Worm (Caenorhabditis elegans) whole organism, L1 larva: ENCODE results near the gene Y32G9A.12.

Experiments
- C04F5.9 ChIP-seq: sonication (generic microtip); optimal IDR thresholded peaks from 2 replicates; lab custom pipeline; 2016; ENCODE audit warnings: missing genetic modification characterization, missing compliant biosample characterization
- C16A3.4 ChIP-seq: fragments of 150-350 bp; optimal IDR thresholded peaks from 2 replicates; lab custom pipeline; 2014; ENCODE audit warnings: missing biosample characterization, missing genetic modification characterization
- C34B4.2 ChIP-seq: sonication (generic microtip); optimal IDR thresholded peaks from 2 replicates; lab custom pipeline; 2017; ENCODE audit warnings: mild to moderate bottlenecking, missing genetic modification characterization, missing compliant biosample characterization
- F16B12.6 ChIP-seq: fragments of 150-350 bp; optimal IDR thresholded peaks from 2 replicates; lab custom pipeline; 2014; ENCODE audit warnings: missing biosample characterization, missing genetic modification characterization
- Y116A8C.19 ChIP-seq: sonication (generic microtip); optimal IDR thresholded peaks from 2 replicates; lab custom pipeline; 2016; ENCODE audit warnings: missing compliant biosample characterization, missing genetic modification characterization, borderline replicate concordance
- aha-1 ChIP-seq: fragments of 150-350 bp; optimal IDR thresholded peaks from 2 replicates; lab custom pipeline; 2014; ENCODE audit warnings: missing biosample characterization, missing genetic modification characterization
- ama-1 ChIP-seq: fragments of 150-350 bp; optimal IDR thresholded peaks from 2 replicates; lab custom pipeline; 2014
- blmp-1 ChIP-seq: fragments of 150-350 bp; optimal IDR thresholded peaks from 2 replicates; lab custom pipeline; 2014; ENCODE audit warnings: missing biosample characterization, missing genetic modification characterization
- ceh-63 ChIP-seq: fragments of 200-800 bp; sonication (Bioruptor generic); optimal IDR thresholded peaks from 2 replicates; lab custom pipeline; 2018; ENCODE audit warnings: mild to moderate bottlenecking, missing genetic modification characterization, missing compliant biosample characterization
- ceh-82 ChIP-seq, 3 experiments: fragments of 150-350 bp in 1 of 3; sonication (generic microtip) in 2 of 3; optimal IDR thresholded peaks; 2 replicates each; lab custom pipeline; 2014 to 2017; ENCODE audit warnings: missing biosample characterization in 3 of 3, missing genetic modification characterization in 3 of 3
- ceh-88 ChIP-seq: fragments of 200-800 bp; sonication (Bioruptor generic); IDR thresholded peaks from 2 replicates; pipeline ENCODE4 v1.3.6; 2022; ENCODE audit warnings: missing genetic modification characterization, missing compliant biosample characterization
- dpl-1 ChIP-seq, 3 experiments: fragments of 150-350 bp in 2 of 3; sonication (generic microtip) in 1 of 3; optimal IDR thresholded peaks; 2 replicates each; lab custom pipeline; 2014 to 2017; ENCODE audit warnings: missing biosample characterization in 3 of 3, missing genetic modification characterization in 3 of 3, missing genetic modification reagents in 3 of 3
- egl-13 ChIP-seq: sonication (generic microtip); optimal IDR thresholded peaks from 2 replicates; lab custom pipeline; 2016; ENCODE audit warnings: missing genotype, missing genetic modification reagents, missing genetic modification characterization, missing compliant biosample characterization
- ets-5 ChIP-seq: fragments of 200-800 bp; sonication (Bioruptor generic); IDR thresholded peaks from 2 replicates; pipeline ENCODE4 v1.3.6; 2022; ENCODE audit warnings: missing genetic modification characterization, missing compliant biosample characterization
- fos-1 ChIP-seq: fragments of 150-350 bp; optimal IDR thresholded peaks from 2 replicates; lab custom pipeline; 2014; ENCODE audit warnings: missing biosample characterization, missing genetic modification characterization
- hlh-17 ChIP-seq: fragments of 200-800 bp; sonication (Bioruptor generic); optimal IDR thresholded peaks from 2 replicates; lab custom pipeline; 2018; ENCODE audit warnings: missing genetic modification characterization, mild to moderate bottlenecking, missing compliant biosample characterization, moderate library complexity, borderline replicate concordance
- jun-1 ChIP-seq: fragments of 150-350 bp; optimal IDR thresholded peaks from 2 replicates; lab custom pipeline; 2014; ENCODE audit warnings: missing biosample characterization, missing genetic modification reagents, missing genetic modification characterization
- lin-14 ChIP-seq: fragments of 200-800 bp; sonication (Bioruptor generic); optimal IDR thresholded peaks from 2 replicates; lab custom pipeline; 2018; ENCODE audit warnings: mild to moderate bottlenecking, missing genetic modification characterization, moderate library complexity, missing compliant biosample characterization
- lsy-2 ChIP-seq, 2 experiments: fragments of 150-350 bp; optimal IDR thresholded peaks; 2 replicates each; lab custom pipeline; 2014; ENCODE audit warnings: missing biosample characterization in 2 of 2, missing genetic modification characterization in 2 of 2
- mep-1 ChIP-seq: fragments of 150-350 bp; optimal IDR thresholded peaks from 2 replicates; lab custom pipeline; 2014; ENCODE audit warnings: missing biosample characterization, missing genetic modification characterization
- nhr-12 ChIP-seq: sonication (generic microtip); optimal IDR thresholded peaks from 2 replicates; lab custom pipeline; 2017; ENCODE audit warnings: missing biosample characterization, missing genetic modification characterization
- nhr-20 ChIP-seq: sonication (generic microtip); optimal IDR thresholded peaks from 2 replicates; lab custom pipeline; 2016; ENCODE audit warnings: mild to moderate bottlenecking, missing genetic modification characterization, missing compliant biosample characterization
- nhr-237 ChIP-seq: fragments of 150-350 bp; optimal IDR thresholded peaks from 2 replicates; lab custom pipeline; 2014; ENCODE audit warnings: missing biosample characterization, missing genetic modification characterization
- nhr-76 ChIP-seq: sonication (generic microtip); optimal IDR thresholded peaks from 2 replicates; lab custom pipeline; 2017; ENCODE audit warnings: missing biosample characterization, missing genetic modification characterization
- nhr-77 ChIP-seq: fragments of 150-350 bp; optimal IDR thresholded peaks from 2 replicates; lab custom pipeline; 2014; ENCODE audit warnings: missing biosample characterization, missing genetic modification characterization
- nhr-84 ChIP-seq: sonication (generic microtip); optimal IDR thresholded peaks from 2 replicates; lab custom pipeline; 2017; ENCODE audit warnings: missing biosample characterization, missing genetic modification characterization
- nhr-85 ChIP-seq: sonication (generic microtip); peaks from one replicate; lab custom pipeline; 2016; ENCODE audit warnings: missing genetic modification characterization, inconsistent platforms, missing compliant biosample characterization
- nhr-90 ChIP-seq: sonication (generic microtip); optimal IDR thresholded peaks from 2 replicates; lab custom pipeline; 2016; ENCODE audit warnings: mild to moderate bottlenecking, missing genetic modification characterization, missing compliant biosample characterization; ENCODE audit not compliant: poor library complexity
- pag-3 ChIP-seq: sonication (generic microtip); optimal IDR thresholded peaks from 2 replicates; lab custom pipeline; 2017; ENCODE audit warnings: missing genetic modification characterization, mild to moderate bottlenecking, missing compliant biosample characterization, antibody characterized with exemption, borderline replicate concordance; ENCODE audit not compliant: insufficient read depth
- pqm-1 ChIP-seq: sonication (generic microtip); optimal IDR thresholded peaks from 3 replicates; lab custom pipeline; 2017; ENCODE audit warnings: missing biosample characterization, missing genetic modification characterization
- rnt-1 ChIP-seq: sonication (generic microtip); optimal IDR thresholded peaks from 2 replicates; lab custom pipeline; 2016; ENCODE audit warnings: mild to moderate bottlenecking, missing genetic modification characterization, moderate library complexity, missing compliant biosample characterization
- skn-1 ChIP-seq: fragments of 150-350 bp; optimal IDR thresholded peaks from 2 replicates; lab custom pipeline; 2014; ENCODE audit warnings: missing biosample characterization, missing genetic modification characterization
- snu-23 ChIP-seq: sonication (generic microtip); optimal IDR thresholded peaks from 2 replicates; lab custom pipeline; 2016; ENCODE audit warnings: missing genetic modification characterization, missing compliant biosample characterization
- swsn-7 ChIP-seq: sonication (generic microtip); optimal IDR thresholded peaks from 2 replicates; lab custom pipeline; 2016; ENCODE audit warnings: missing genetic modification characterization, missing compliant biosample characterization
- unc-30 ChIP-seq: sonication (generic microtip); optimal IDR thresholded peaks from 2 replicates; lab custom pipeline; 2017; ENCODE audit warnings: missing biosample characterization, missing genetic modification characterization
- xbp-1 ChIP-seq: sonication (generic microtip); optimal IDR thresholded peaks from 2 replicates; lab custom pipeline; 2016; ENCODE audit warnings: missing genetic modification characterization, missing compliant biosample characterization
- zag-1 ChIP-seq: fragments of 150-350 bp; optimal IDR thresholded peaks from 2 replicates; lab custom pipeline; 2014; ENCODE audit warnings: missing biosample characterization, missing genetic modification characterization
- ztf-11 ChIP-seq, 2 experiments: sonication (generic microtip); optimal IDR thresholded peaks; 2 replicates each; lab custom pipeline; 2016 to 2017; ENCODE audit warnings: missing genetic modification characterization in 2 of 2, missing biosample characterization in 1 of 2, missing compliant biosample characterization in 1 of 2

Gene Y32G9A.12

ce11 chrV:1968809-1969208 lies 48.8 kb upstream of the Y32G9A.12 start:
- no peak for TF ChIP-seq Y116A8C.19 (tag; lab: Kevin White, UChicago)
- peak; percentile 51 for TF ChIP-seq blmp-1 (tag; lab: Kevin White, UChicago)

- TF ChIP-seq skn-1 (no peak), hlh-17 (GFP tag; lab: Kevin White, UChicago) (no peak), nhr-237 (tag; lab: Kevin White, UChicago) (no peak), zag-1 (tag; lab: Kevin White, UChicago) (no peak), pqm-1 (tag; lab: Kevin White, UChicago) (no peak), C16A3.4 (no peak), rnt-1 (tag; lab: Kevin White, UChicago) (no peak), ceh-63 (GFP tag; lab: Kevin White, UChicago) (no peak)
Measured at ce11 chrV:1966962-1967361, 47.0 kb upstream of the Y32G9A.12 start.

ce11 chrV:1964806-1965205 lies 44.8 kb upstream of the Y32G9A.12 start, which contains the start of gene srj-15:
srj-15 (minus strand) TSS chrV:1964906.
- TF ChIP-seq snu-23 (GFP tag; lab: Kevin White, UChicago), result no peak
- no peak for TF ChIP-seq nhr-90 (tag; lab: Kevin White, UChicago)
- TF ChIP-seq egl-13 (tag; lab: Kevin White, UChicago), result no peak
- TF ChIP-seq, all 84 proteins: peak for 0

- TF ChIP-seq mep-1 (tag; lab: Kevin White, UChicago) (no peak), ceh-82 (tag; optimal IDR thresholded peaks at IDR 0.05; lab: Kevin White, UChicago) (no peak), fos-1 (tag; lab: Kevin White, UChicago) (no peak), Y116A8C.19 (tag; lab: Kevin White, UChicago) (no peak), F16B12.6 (tag; lab: Kevin White, UChicago) (no peak), nhr-237 (tag; lab: Kevin White, UChicago) (no peak), xbp-1 (tag; lab: Kevin White, UChicago) (no peak), pag-3 (tag; lab: Kevin White, UChicago) (no peak), swsn-7 (tag; lab: Kevin White, UChicago) (no peak), pqm-1 (tag; lab: Kevin White, UChicago) (no peak), ceh-88 (no peak), skn-1 (no peak), nhr-84 (no peak), aha-1 (no peak), nhr-12 (tag; lab: Kevin White, UChicago) (no peak), C34B4.2 (tag; lab: Kevin White, UChicago) (no peak), snu-23 (GFP tag; lab: Kevin White, UChicago) (no peak)
Measured at ce11 chrV:1961453-1961852, 41.4 kb upstream of the Y32G9A.12 start, which contains the start of gene Y40B10B.1. Y40B10B.1 (minus strand) TSS chrV:1961553.

ce11 chrV:1957110-1957509 lies 37.1 kb upstream of the Y32G9A.12 start, which contains the start of gene fipr-25:
fipr-25 (plus strand) TSS chrV:1957410.
- no peak for TF ChIP-seq ama-1 (lab: Kevin White, UChicago)
- TF ChIP-seq nhr-20, result no peak
- no peak for TF ChIP-seq ets-5
- no peak for TF ChIP-seq lin-14 (GFP tag; lab: Kevin White, UChicago)
- TF ChIP-seq egl-13 (tag; lab: Kevin White, UChicago), result no peak
- TF ChIP-seq mep-1 (tag; lab: Kevin White, UChicago), result no peak
- TF ChIP-seq jun-1, result no peak

ce11 chrV:1955246-1955645 lies 35.2 kb upstream of the Y32G9A.12 start:
- TF ChIP-seq nhr-85 (tag; lab: Kevin White, UChicago) (no peak), swsn-7 (tag; lab: Kevin White, UChicago) (no peak), lin-14 (GFP tag; lab: Kevin White, UChicago) (no peak), unc-30 (tag; lab: Kevin White, UChicago) (no peak), nhr-20 (no peak), xbp-1 (tag; lab: Kevin White, UChicago) (no peak), ztf-11 (tag; optimal IDR thresholded peaks at IDR 0.05; lab: Kevin White, UChicago) (no peak), nhr-77 (tag; lab: Kevin White, UChicago) (no peak), lsy-2 (tag; optimal IDR thresholded peaks at IDR 0.05; lab: Kevin White, UChicago) (no peak), nhr-76 (no peak), nhr-84 (no peak), egl-13 (tag; lab: Kevin White, UChicago) (no peak), snu-23 (GFP tag; lab: Kevin White, UChicago) (no peak), C04F5.9 (tag; lab: Kevin White, UChicago) (no peak), mep-1 (tag; lab: Kevin White, UChicago) (no peak), dpl-1 (GFP tag; optimal IDR thresholded peaks at IDR 0.05; lab: Kevin White, UChicago) (no peak)
